Worm (Caenorhabditis elegans) whole organism, mixed stage, embryonic: ENCODE results near the gene F42D1.4.

ENCODE experiments used
- bed-3 ChIP-seq: fragments of 200-800 bp; sonication (Bioruptor generic); optimal IDR thresholded peaks from 3 replicates; lab custom pipeline; 2018; ENCODE audit warnings: mild to moderate bottlenecking, missing genetic modification characterization, moderate library complexity, missing compliant biosample characterization
- ceh-43 ChIP-seq: fragments of 200-800 bp; sonication (Bioruptor generic); optimal IDR thresholded peaks from 2 replicates; lab custom pipeline; 2018; ENCODE audit warnings: mild to moderate bottlenecking, missing genetic modification characterization, moderate library complexity, missing compliant biosample characterization
- ces-1 ChIP-seq: fragments of 150-350 bp; optimal IDR thresholded peaks from 2 replicates; lab custom pipeline; 2014; ENCODE audit warnings: missing biosample characterization, missing genetic modification reagents, missing genetic modification characterization
- lin-13 ChIP-seq: fragments of 150-350 bp; optimal IDR thresholded peaks from 2 replicates; lab custom pipeline; 2014; ENCODE audit warnings: missing biosample characterization, missing genetic modification characterization
- lsy-2 ChIP-seq: fragments of 150-350 bp; optimal IDR thresholded peaks from 2 replicates; lab custom pipeline; 2014; ENCODE audit warnings: missing biosample characterization, missing genetic modification characterization
- nhr-76 ChIP-seq: sonication (generic microtip); optimal IDR thresholded peaks from 2 replicates; lab custom pipeline; 2017; ENCODE audit warnings: missing biosample characterization, missing genetic modification characterization
- snpc-4 ChIP-seq: fragments of 150-350 bp; optimal IDR thresholded peaks from 2 replicates; lab custom pipeline; 2014; ENCODE audit warnings: missing biosample characterization, missing genetic modification characterization
- unc-120 ChIP-seq: sonication (generic microtip); optimal IDR thresholded peaks from 2 replicates; lab custom pipeline; 2017; ENCODE audit warnings: missing genetic modification characterization, missing compliant biosample characterization; ENCODE audit not compliant: poor library complexity, severe bottlenecking
- unc-39 ChIP-seq: fragments of 150-350 bp; optimal IDR thresholded peaks from 2 replicates; lab custom pipeline; 2014; ENCODE audit warnings: missing biosample characterization, missing genetic modification characterization
- unc-62 ChIP-seq: fragments of 150-350 bp; optimal IDR thresholded peaks from 2 replicates; lab custom pipeline; 2014; ENCODE audit warnings: missing biosample characterization, missing genetic modification reagents, missing genetic modification characterization
- ztf-11 ChIP-seq: fragments of 150-350 bp; optimal IDR thresholded peaks from 2 replicates; lab custom pipeline; 2014; ENCODE audit warnings: missing biosample characterization, missing genetic modification characterization

ce11 chrX:14783434-14784142 lies 23.4 kb upstream of the F42D1.4 start:
- no peak for TF ChIP-seq ceh-43
- no peak for TF ChIP-seq nhr-76 (tag; lab: Kevin White, UChicago)
- TF ChIP-seq snpc-4 (tag; lab: Kevin White, UChicago) = no peak
- no peak for TF ChIP-seq ces-1 (GFP tag; lab: Kevin White, UChicago)
- no peak for TF ChIP-seq unc-120 (tag; lab: Kevin White, UChicago)
- TF ChIP-seq ztf-11 = no peak
- TF ChIP-seq bed-3 (GFP tag; lab: Kevin White, UChicago) = no peak
- TF ChIP-seq lsy-2 (tag; lab: Kevin White, UChicago) = no peak
- no peak for TF ChIP-seq unc-39 (tag; lab: Kevin White, UChicago)
- no peak for TF ChIP-seq unc-62 (GFP tag; lab: Kevin White, UChicago)
- TF ChIP-seq lin-13 (tag; lab: Kevin White, UChicago) = no peak
